Fruit fly (Drosophila melanogaster) whole organism, embryonic: ENCODE measurements around the gene CG3862.

ENCODE experiments used
- B-H2 ChIP-seq: fragments of 200-800 bp; sonication (Bioruptor generic); optimal IDR thresholded peaks from 2 replicates; lab custom pipeline; 2018; ENCODE audit warnings: missing biosample characterization, mild to moderate bottlenecking, missing genetic modification characterization
- CG11695 ChIP-seq: fragments of 200-800 bp; sonication (Bioruptor generic); IDR thresholded peaks from 3 replicates; pipeline ENCODE4 v1.3.6; 2022; ENCODE audit warnings: missing biosample characterization, missing genetic modification characterization
- CG12071 ChIP-seq: fragments of 200-800 bp; sonication (Bioruptor generic); optimal IDR thresholded peaks from 3 replicates; lab custom pipeline; 2018; ENCODE audit warnings: missing biosample characterization, mild to moderate bottlenecking, missing genetic modification characterization
- CG12942 ChIP-seq: fragments of 200-800 bp; sonication (Bioruptor generic); optimal IDR thresholded peaks from 3 replicates; lab custom pipeline; 2016; ENCODE audit warnings: missing biosample characterization, missing genetic modification characterization
- CG16813 ChIP-seq: fragments of 200-800 bp; sonication (Bioruptor generic); IDR thresholded peaks from 3 replicates; pipeline ENCODE4 v1.3.6; 2022; ENCODE audit warnings: missing biosample characterization, missing genetic modification characterization; ENCODE audit not compliant: partially characterized antibody
- CG17612 ChIP-seq: fragments of 200-800 bp; sonication (Bioruptor generic); IDR thresholded peaks from 2 replicates; pipeline ENCODE4 v1.3.6; 2022; ENCODE audit warnings: missing biosample characterization, missing genetic modification characterization
- CG17912 ChIP-seq: fragments of 200-800 bp; sonication (Bioruptor generic); optimal IDR thresholded peaks from 2 replicates; lab custom pipeline; 2018; ENCODE audit warnings: missing biosample characterization, mild to moderate bottlenecking, missing genetic modification characterization
- CG18764 ChIP-seq: fragments of 200-800 bp; sonication (Bioruptor generic); optimal IDR thresholded peaks from 3 replicates; lab custom pipeline; 2016; ENCODE audit warnings: missing biosample characterization, missing genetic modification characterization
- CG2116 ChIP-seq: fragments of 200-800 bp; sonication (Bioruptor generic); optimal IDR thresholded peaks from 3 replicates; lab custom pipeline; 2018; ENCODE audit warnings: missing biosample characterization, mild to moderate bottlenecking, missing genetic modification characterization
- CG31224 ChIP-seq: fragments of 200-800 bp; sonication (Bioruptor generic); IDR thresholded peaks from 2 replicates; pipeline ENCODE4 v1.3.6; 2022; ENCODE audit warnings: missing biosample characterization, missing genetic modification characterization
- CG33213 ChIP-seq: fragments of 200-800 bp; sonication (Bioruptor generic); optimal IDR thresholded peaks from 3 replicates; lab custom pipeline; 2016; ENCODE audit warnings: missing biosample characterization, missing genetic modification characterization
- CG3407 ChIP-seq: fragments of 200-800 bp; sonication (Bioruptor generic); optimal IDR thresholded peaks from 2 replicates; lab custom pipeline; 2018; ENCODE audit warnings: missing biosample characterization, mild to moderate bottlenecking, missing genetic modification characterization
- CG3838 ChIP-seq: fragments of 200-800 bp; sonication (Bioruptor generic); optimal IDR thresholded peaks from 3 replicates; lab custom pipeline; 2016; ENCODE audit warnings: missing biosample characterization, missing genetic modification characterization
- CG3847 ChIP-seq: fragments of 200-800 bp; sonication (Bioruptor generic); IDR thresholded peaks from 2 replicates; pipeline ENCODE4 v1.3.6; 2022; ENCODE audit warnings: missing biosample characterization, missing genetic modification characterization
- CG4820 ChIP-seq: fragments of 200-800 bp; sonication (Bioruptor generic); optimal IDR thresholded peaks from 3 replicates; lab custom pipeline; 2016; ENCODE audit warnings: missing biosample characterization, missing genetic modification characterization
- CG5180 ChIP-seq: fragments of 200-800 bp; sonication (Bioruptor generic); optimal IDR thresholded peaks from 3 replicates; lab custom pipeline; 2017; ENCODE audit warnings: missing biosample characterization, missing genetic modification characterization, mild to moderate bottlenecking, moderate library complexity, missing genetic modification reagents
- CG6175 ChIP-seq: fragments of 200-800 bp; sonication (Bioruptor generic); IDR thresholded peaks from 3 replicates; pipeline ENCODE4 v1.3.6; 2022; ENCODE audit warnings: missing biosample characterization, missing genetic modification characterization
- CG7271 ChIP-seq: fragments of 200-800 bp; sonication (Bioruptor generic); optimal IDR thresholded peaks from 2 replicates; lab custom pipeline; 2018; ENCODE audit warnings: missing biosample characterization, mild to moderate bottlenecking, missing genetic modification characterization, moderate library complexity
- CG7786 ChIP-seq: fragments of 200-800 bp; sonication (Bioruptor generic); optimal IDR thresholded peaks from 2 replicates; lab custom pipeline; 2016; ENCODE audit warnings: missing biosample characterization, missing genetic modification characterization
- CG7839 ChIP-seq: fragments of 200-800 bp; sonication (Bioruptor generic); optimal IDR thresholded peaks from 3 replicates; lab custom pipeline; 2018; ENCODE audit warnings: missing biosample characterization, mild to moderate bottlenecking, missing genetic modification characterization, moderate library complexity
- CG8388 ChIP-seq: fragments of 200-800 bp; sonication (Bioruptor generic); optimal IDR thresholded peaks from 2 replicates; lab custom pipeline; 2019; ENCODE audit warnings: missing biosample characterization, mild to moderate bottlenecking, missing genetic modification characterization, moderate library complexity
- CG9215 ChIP-seq: fragments of 200-800 bp; sonication (Bioruptor generic); IDR thresholded peaks from 2 replicates; pipeline ENCODE4 v1.3.6; 2022; ENCODE audit warnings: missing biosample characterization, missing genetic modification characterization
- CHES-1-like ChIP-seq: fragments of 200-800 bp; sonication (Bioruptor generic); optimal IDR thresholded peaks from 2 replicates; lab custom pipeline; 2016; ENCODE audit warnings: missing biosample characterization, missing genetic modification characterization
- CTCF ChIP-seq: fragments of 200-800 bp; sonication (Bioruptor generic); optimal IDR thresholded peaks from 2 replicates; lab custom pipeline; 2017; ENCODE audit warnings: missing biosample characterization, mild to moderate bottlenecking, missing genetic modification characterization, moderate library complexity
- Deaf1 ChIP-seq: fragments of 200-800 bp; optimal IDR thresholded peaks from 3 replicates; lab custom pipeline; 2019; ENCODE audit warnings: missing biosample characterization, mild to moderate bottlenecking, missing genetic modification characterization, moderate library complexity
- Dip3 ChIP-seq: fragments of 200-800 bp; sonication (Bioruptor generic); optimal IDR thresholded peaks from 3 replicates; lab custom pipeline; 2016; ENCODE audit warnings: missing biosample characterization, missing genetic modification characterization
- Dref ChIP-seq: fragments of 200-800 bp; sonication (Bioruptor generic); IDR thresholded peaks from 2 replicates; pipeline ENCODE4 v1.3.6; 2022; ENCODE audit warnings: missing biosample characterization, missing genetic modification characterization
- Fer3 ChIP-seq: fragments of 200-800 bp; sonication (Bioruptor generic); optimal IDR thresholded peaks from 2 replicates; lab custom pipeline; 2018; ENCODE audit warnings: missing biosample characterization, mild to moderate bottlenecking, missing genetic modification characterization, moderate library complexity
- HLH4C ChIP-seq: fragments of 200-800 bp; sonication (Bioruptor generic); IDR thresholded peaks from 3 replicates; pipeline ENCODE4 v1.3.6; 2022; ENCODE audit warnings: missing biosample characterization, missing genetic modification characterization; ENCODE audit not compliant: partially characterized antibody
- HmgD ChIP-seq: fragments of 200-800 bp; sonication (Bioruptor generic); optimal IDR thresholded peaks from 3 replicates; lab custom pipeline; 2016; ENCODE audit warnings: missing biosample characterization, missing genetic modification characterization
- HmgZ ChIP-seq: fragments of 200-800 bp; sonication (Bioruptor generic); optimal IDR thresholded peaks from 2 replicates; lab custom pipeline; 2018; ENCODE audit warnings: missing biosample characterization, mild to moderate bottlenecking, missing genetic modification characterization
- Mes4 ChIP-seq: fragments of 200-800 bp; sonication (Bioruptor generic); optimal IDR thresholded peaks from 2 replicates; lab custom pipeline; 2016; ENCODE audit warnings: missing biosample characterization, missing genetic modification characterization
- Opbp ChIP-seq: fragments of 200-800 bp; sonication (Bioruptor generic); IDR thresholded peaks from 3 replicates; pipeline ENCODE4 v1.3.6; 2022; ENCODE audit warnings: missing biosample characterization, missing genetic modification characterization; ENCODE audit not compliant: partially characterized antibody
- Ravus ChIP-seq: fragments of 200-800 bp; sonication (Bioruptor generic); IDR thresholded peaks from 2 replicates; pipeline ENCODE4 v1.3.6; 2022; ENCODE audit warnings: missing biosample characterization, missing genetic modification characterization
- Side ChIP-seq: fragments of 200-800 bp; sonication (Bioruptor generic); optimal IDR thresholded peaks from 2 replicates; lab custom pipeline; 2016; ENCODE audit warnings: missing biosample characterization, missing genetic modification characterization
- Spps ChIP-seq: fragments of 200-800 bp; sonication (Bioruptor generic); optimal IDR thresholded peaks from 2 replicates; lab custom pipeline; 2018; ENCODE audit warnings: missing biosample characterization, mild to moderate bottlenecking, missing genetic modification characterization
- ac ChIP-seq: fragments of 200-800 bp; sonication (Bioruptor generic); optimal IDR thresholded peaks from 3 replicates; lab custom pipeline; 2017; ENCODE audit warnings: missing biosample characterization, mild to moderate bottlenecking, missing genetic modification characterization
- ap ChIP-seq: fragments of 200-800 bp; sonication (Bioruptor generic); IDR thresholded peaks from 2 replicates; pipeline ENCODE4 v1.3.6; 2022; ENCODE audit warnings: missing biosample characterization, missing genetic modification characterization
- bab2 ChIP-seq: fragments of 200-800 bp; sonication (Bioruptor generic); optimal IDR thresholded peaks from 2 replicates; lab custom pipeline; 2016; ENCODE audit warnings: missing biosample characterization, missing genetic modification characterization
- cad ChIP-seq: fragments of >200 bp; optimal IDR thresholded peaks from 2 replicates; lab custom pipeline; 2017; ENCODE audit warnings: missing biosample characterization, missing genetic modification characterization
- chm ChIP-seq: fragments of 200-800 bp; sonication (Bioruptor generic); IDR thresholded peaks from 2 replicates; pipeline ENCODE4 v1.3.6; 2022; ENCODE audit warnings: missing biosample characterization, missing genetic modification characterization
- crol ChIP-seq: fragments of 200-800 bp; sonication (Bioruptor generic); IDR thresholded peaks from 2 replicates; pipeline ENCODE4 v1.3.6; 2022; ENCODE audit warnings: missing biosample characterization, missing genetic modification characterization
- cwo ChIP-seq: fragments of 200-800 bp; sonication (Bioruptor generic); optimal IDR thresholded peaks from 3 replicates; lab custom pipeline; 2017; ENCODE audit warnings: missing biosample characterization, missing genetic modification characterization, mild to moderate bottlenecking, moderate library complexity, missing genetic modification reagents
- dati ChIP-seq: fragments of 200-800 bp; sonication (Bioruptor generic); IDR thresholded peaks from 2 replicates; pipeline ENCODE4 v1.3.6; 2022; ENCODE audit warnings: missing biosample characterization, missing genetic modification characterization
- nau ChIP-seq: fragments of 200-800 bp; sonication (Bioruptor generic); optimal IDR thresholded peaks from 3 replicates; lab custom pipeline; 2017; ENCODE audit warnings: missing biosample characterization, mild to moderate bottlenecking, missing genetic modification characterization, missing genetic modification reagents
- pfk ChIP-seq: fragments of 200-800 bp; sonication (Bioruptor generic); optimal IDR thresholded peaks from 2 replicates; lab custom pipeline; 2018; ENCODE audit warnings: missing biosample characterization, mild to moderate bottlenecking, missing genetic modification characterization, moderate library complexity
- phol ChIP-seq: fragments of 200-800 bp; sonication (Bioruptor generic); optimal IDR thresholded peaks from 3 replicates; lab custom pipeline; 2018; ENCODE audit warnings: missing biosample characterization, mild to moderate bottlenecking, missing genetic modification characterization, moderate library complexity
- psq ChIP-seq: fragments of 200-800 bp; sonication (Bioruptor generic); optimal IDR thresholded peaks from 2 replicates; lab custom pipeline; 2017; ENCODE audit warnings: missing biosample characterization, missing genetic modification characterization
- ro ChIP-seq: fragments of 200-800 bp; sonication (Bioruptor generic); IDR thresholded peaks from 2 replicates; pipeline ENCODE4 v1.3.6; 2022; ENCODE audit warnings: missing biosample characterization, missing genetic modification characterization
- toy ChIP-seq: fragments of 200-800 bp; sonication (Bioruptor generic); IDR thresholded peaks from 2 replicates; pipeline ENCODE4 v1.3.6; 2022; ENCODE audit warnings: missing biosample characterization, missing genetic modification characterization

The CG3862 gene

DNA sequence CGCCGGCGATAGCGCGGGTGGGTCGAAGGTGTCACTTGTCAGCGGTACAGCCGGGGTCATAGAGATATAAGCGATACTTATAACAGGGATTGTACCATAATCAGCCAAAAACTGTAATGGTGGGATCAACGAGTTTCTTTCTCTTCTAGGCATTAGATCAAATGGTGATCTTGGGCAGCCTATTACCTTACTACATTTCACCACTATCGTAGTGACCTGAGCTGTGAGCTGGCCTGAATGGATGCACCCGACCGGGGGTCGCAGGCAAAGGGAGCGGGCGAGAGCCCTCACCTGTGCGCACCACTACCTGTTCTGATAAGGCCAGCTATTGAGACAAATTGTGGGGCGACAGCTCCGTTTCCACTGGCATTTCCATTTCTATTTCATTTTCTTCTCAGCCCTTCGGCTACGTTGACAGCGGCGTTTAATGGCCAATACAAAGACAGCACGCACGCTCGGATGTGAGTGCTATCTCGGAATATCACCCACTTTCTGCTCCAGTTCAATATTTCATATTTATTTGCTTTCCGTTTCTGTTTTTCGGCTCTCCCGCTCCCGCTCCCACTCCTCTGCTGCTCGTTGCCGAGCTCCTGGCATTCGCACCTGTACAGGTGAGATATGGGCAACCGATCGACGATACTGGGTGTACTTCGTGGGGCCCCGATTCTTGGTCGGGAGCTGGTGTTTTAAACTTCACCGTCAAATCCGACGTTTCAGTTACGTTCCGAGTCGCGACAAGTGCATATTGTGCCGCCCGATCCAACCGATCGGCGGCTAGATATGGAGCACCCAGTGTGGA, 31.2 kb upstream of the CG3862 start (continued):
- TF ChIP-seq CG3847 (GFP tag; lab: Robert Waterston, UW) (peak; percentile 60), toy (GFP tag; lab: Robert Waterston, UW) (no peak), CG3838 (GFP tag; lab: Kevin White, UChicago) (no peak), CG5180 (GFP tag; lab: Kevin White, UChicago) (peak; percentile 61), phol (tag; lab: Kevin White, UChicago) (peak; percentile 79), Mes4 (GFP tag; lab: Kevin White, UChicago) (peak; percentile 24), cad (GFP tag; lab: Kevin White, UChicago) (no peak), HmgZ (tag; lab: Kevin White, UChicago) (no peak), CG2116 (GFP tag; lab: Kevin White, UChicago) (no peak), CTCF (GFP tag; lab: Kevin White, UChicago) (peak; percentile 1), nau (GFP tag; lab: Kevin White, UChicago) (peak; percentile 73), CG9215 (0 out of 2 replicates have a peak, but pooled peaks have one; percentile 54), HmgD (GFP tag; lab: Kevin White, UChicago) (peak; percentile 23), CG3407 (GFP tag; lab: Kevin White, UChicago) (peak; percentile 71), bab2 (peak; percentile 58), Fer3 (peak; percentile 67), chm (GFP tag; lab: Robert Waterston, UW) (peak; percentile 85), CG11695 (GFP tag; lab: Robert Waterston, UW) (peak; percentile 86), ac (GFP tag; lab: Kevin White, UChicago) (peak; percentile 52), Spps (tag; lab: Kevin White, UChicago) (peak; percentile 49), CG7786 (GFP tag; lab: Kevin White, UChicago) (peak; percentile 67), CG16813 (no peak), CG12071 (peak; percentile 72), Side (GFP tag; lab: Kevin White, UChicago) (peak; percentile 64), CG33213 (GFP tag; lab: Kevin White, UChicago) (peak; percentile 53), ro (peak; percentile 44; the same call in 1 of the 2 replicates), crol (GFP tag; lab: Robert Waterston, UW) (peak; percentile 86), CG12942 (GFP tag; lab: Kevin White, UChicago) (peak; percentile 47), CG4820 (GFP tag; lab: Kevin White, UChicago) (peak; percentile 78), CG18764 (GFP tag; lab: Kevin White, UChicago) (peak; percentile 40), CG7839 (tag; lab: Kevin White, UChicago) (peak; percentile 87), HLH4C (GFP tag; lab: Robert Waterston, UW) (no peak), dati (peak; percentile 54; the same call in 1 of the 2 replicates), Opbp (GFP tag; lab: Robert Waterston, UW) (no peak), CG17912 (no peak), cwo (GFP tag; lab: Kevin White, UChicago) (peak; percentile 65), psq (GFP tag; lab: Kevin White, UChicago) (no peak), Ravus (peak; percentile 5; the same call in 1 of the 2 replicates), CHES-1-like (peak; percentile 63), pfk (no peak), CG7271 (tag; lab: Kevin White, UChicago) (peak; percentile 20), Deaf1 (tag; lab: Kevin White, UChicago) (peak; percentile 96), B-H2 (GFP tag; lab: Kevin White, UChicago) (no peak), CG6175 (no peak), CG17612 (GFP tag; lab: Robert Waterston, UW) (0 out of 2 replicates have a peak, but pooled peaks have one; percentile 11), ap (GFP tag; lab: Robert Waterston, UW) (peak; percentile 83), Dip3 (GFP tag; lab: Kevin White, UChicago) (peak; percentile 7), CG31224 (GFP tag; lab: Robert Waterston, UW) (peak; percentile 67), Dref (GFP tag; lab: Robert Waterston, UW) (no peak), CG8388 (GFP tag; lab: Kevin White, UChicago) (peak; percentile 63)
